Worm (Caenorhabditis elegans) whole organism, late embryonic: ENCODE measurements around the gene C01C4.3.

Experiments
- C08G9.2 ChIP-seq: sonication (generic microtip); optimal IDR thresholded peaks from 2 replicates; lab custom pipeline; 2016; ENCODE audit warnings: mild to moderate bottlenecking, missing genetic modification characterization, moderate library complexity, missing compliant biosample characterization
- C38D4.7 ChIP-seq: fragments of 200-800 bp; sonication (Bioruptor generic); optimal IDR thresholded peaks from 2 replicates; lab custom pipeline; 2018; ENCODE audit warnings: mild to moderate bottlenecking, missing genetic modification characterization, moderate library complexity, missing compliant biosample characterization
- F13H6.1 ChIP-seq: sonication (generic microtip); optimal IDR thresholded peaks from 2 replicates; lab custom pipeline; 2016; ENCODE audit warnings: missing genetic modification characterization, missing compliant biosample characterization
- K02D7.2 ChIP-seq: sonication (generic microtip); optimal IDR thresholded peaks from 2 replicates; lab custom pipeline; 2017; ENCODE audit warnings: mild to moderate bottlenecking, missing genetic modification characterization, missing compliant biosample characterization
- T23F11.4 ChIP-seq: fragments of 200-800 bp; sonication (Bioruptor generic); optimal IDR thresholded peaks from 2 replicates; lab custom pipeline; 2018; ENCODE audit warnings: mild to moderate bottlenecking, missing genetic modification characterization, missing compliant biosample characterization
- Y22D7AL.16 ChIP-seq: sonication (generic microtip); optimal IDR thresholded peaks from 2 replicates; lab custom pipeline; 2016; ENCODE audit warnings: missing genetic modification characterization, missing compliant biosample characterization
- ama-1 ChIP-seq: fragments of 150-350 bp; optimal IDR thresholded peaks from 2 replicates; lab custom pipeline; 2014
- ceh-18 ChIP-seq: sonication (generic microtip); optimal IDR thresholded peaks from 2 replicates; lab custom pipeline; 2016; ENCODE audit warnings: missing genetic modification characterization, missing compliant biosample characterization
- ceh-19 ChIP-seq: fragments of 200-800 bp; sonication (Bioruptor generic); optimal IDR thresholded peaks from 2 replicates; lab custom pipeline; 2018; ENCODE audit warnings: mild to moderate bottlenecking, missing genetic modification characterization, missing compliant biosample characterization
- ceh-2 ChIP-seq: sonication (generic microtip); optimal IDR thresholded peaks from 2 replicates; lab custom pipeline; 2016; ENCODE audit warnings: missing genotype, missing genetic modification characterization, missing compliant biosample characterization
- ceh-24 ChIP-seq: sonication (generic microtip); optimal IDR thresholded peaks from 2 replicates; lab custom pipeline; 2016; ENCODE audit warnings: mild to moderate bottlenecking, missing genetic modification characterization, missing compliant biosample characterization
- ceh-31 ChIP-seq: sonication (generic microtip); optimal IDR thresholded peaks from 2 replicates; lab custom pipeline; 2016; ENCODE audit warnings: missing genetic modification characterization, missing compliant biosample characterization
- ceh-34 ChIP-seq: sonication (generic microtip); optimal IDR thresholded peaks from 2 replicates; lab custom pipeline; 2016; ENCODE audit warnings: mild to moderate bottlenecking, missing genetic modification characterization, missing compliant biosample characterization
- ceh-45 ChIP-seq: fragments of 200-800 bp; sonication (Bioruptor generic); IDR thresholded peaks from 2 replicates; pipeline ENCODE4 v1.3.6; 2022; ENCODE audit warnings: missing genetic modification reagents, missing genetic modification characterization, missing compliant biosample characterization
- ceh-6 ChIP-seq: fragments of 200-800 bp; sonication (Bioruptor generic); optimal IDR thresholded peaks from 2 replicates; lab custom pipeline; 2018; ENCODE audit warnings: mild to moderate bottlenecking, missing genetic modification characterization, missing compliant biosample characterization
- ceh-9 ChIP-seq: sonication (generic microtip); optimal IDR thresholded peaks from 2 replicates; lab custom pipeline; 2016; ENCODE audit warnings: mild to moderate bottlenecking, missing genetic modification characterization, inconsistent platforms, missing compliant biosample characterization
- che-1 ChIP-seq: sonication (generic microtip); optimal IDR thresholded peaks from 2 replicates; lab custom pipeline; 2016; ENCODE audit warnings: mild to moderate bottlenecking, missing genetic modification characterization, missing compliant biosample characterization
- dmd-4 ChIP-seq: sonication (generic microtip); optimal IDR thresholded peaks from 2 replicates; lab custom pipeline; 2016; ENCODE audit warnings: borderline replicate concordance, missing genetic modification characterization, missing compliant biosample characterization
- dve-1 ChIP-seq: sonication (generic microtip); optimal IDR thresholded peaks from 2 replicates; lab custom pipeline; 2017; ENCODE audit warnings: antibody characterized with exemption, mild to moderate bottlenecking, missing genetic modification characterization, missing compliant biosample characterization
- elt-2 ChIP-seq: sonication (generic microtip); optimal IDR thresholded peaks from 2 replicates; lab custom pipeline; 2016; ENCODE audit warnings: missing genetic modification reagents, missing genetic modification characterization, missing compliant biosample characterization
- ets-4 ChIP-seq: sonication (generic microtip); optimal IDR thresholded peaks from 2 replicates; lab custom pipeline; 2016; ENCODE audit warnings: missing genetic modification characterization, missing compliant biosample characterization
- fax-1 ChIP-seq: sonication (generic microtip); optimal IDR thresholded peaks from 2 replicates; lab custom pipeline; 2016; ENCODE audit warnings: missing genotype, missing genetic modification characterization, missing compliant biosample characterization
- fkh-10 ChIP-seq: fragments of 150-350 bp; optimal IDR thresholded peaks from 2 replicates; lab custom pipeline; 2014; ENCODE audit warnings: missing biosample characterization, missing genetic modification reagents, missing genetic modification characterization
- fkh-6 ChIP-seq: sonication (generic microtip); optimal IDR thresholded peaks from 2 replicates; lab custom pipeline; 2016; ENCODE audit warnings: missing genetic modification characterization, missing compliant biosample characterization
- gmeb-2 ChIP-seq: sonication (generic microtip); optimal IDR thresholded peaks from 2 replicates; lab custom pipeline; 2016; ENCODE audit warnings: missing genetic modification characterization, inconsistent platforms, missing compliant biosample characterization
- hlh-13 ChIP-seq: fragments of 200-800 bp; sonication (Bioruptor generic); optimal IDR thresholded peaks from 2 replicates; lab custom pipeline; 2018; ENCODE audit warnings: mild to moderate bottlenecking, missing genetic modification characterization, missing compliant biosample characterization
- hlh-6 ChIP-seq: sonication (generic microtip); optimal IDR thresholded peaks from 2 replicates; lab custom pipeline; 2016; ENCODE audit warnings: missing genotype, missing genetic modification characterization, missing compliant biosample characterization
- hlh-8 ChIP-seq: sonication (generic microtip); optimal IDR thresholded peaks from 2 replicates; lab custom pipeline; 2016; ENCODE audit warnings: missing genotype, missing genetic modification characterization, missing compliant biosample characterization
- lim-6 ChIP-seq: sonication (generic microtip); optimal IDR thresholded peaks from 2 replicates; lab custom pipeline; 2016; ENCODE audit warnings: missing genetic modification characterization, missing compliant biosample characterization
- lin-11 ChIP-seq: fragments of 200-800 bp; sonication (Bioruptor generic); optimal IDR thresholded peaks from 2 replicates; lab custom pipeline; 2018; ENCODE audit warnings: mild to moderate bottlenecking, missing genetic modification characterization, missing compliant biosample characterization
- madf-2 ChIP-seq: sonication (generic microtip); optimal IDR thresholded peaks from 2 replicates; lab custom pipeline; 2017; ENCODE audit warnings: missing genetic modification characterization, missing compliant biosample characterization
- mec-3 ChIP-seq: sonication (generic microtip); optimal IDR thresholded peaks from 2 replicates; lab custom pipeline; 2016; ENCODE audit warnings: borderline replicate concordance, missing genetic modification characterization, missing compliant biosample characterization
- npax-4 ChIP-seq: sonication (generic microtip); optimal IDR thresholded peaks from 2 replicates; lab custom pipeline; 2016; ENCODE audit warnings: missing genetic modification characterization, missing compliant biosample characterization
- odd-2 ChIP-seq: sonication (generic microtip); optimal IDR thresholded peaks from 2 replicates; lab custom pipeline; 2017; ENCODE audit warnings: antibody characterized with exemption, mild to moderate bottlenecking, missing genetic modification characterization, missing compliant biosample characterization
- pag-3 ChIP-seq: sonication (generic microtip); optimal IDR thresholded peaks from 2 replicates; lab custom pipeline; 2016; ENCODE audit warnings: missing compliant biosample characterization, missing genetic modification characterization, borderline replicate concordance
- pha-2 ChIP-seq: sonication (generic microtip); optimal IDR thresholded peaks from 2 replicates; lab custom pipeline; 2017; ENCODE audit warnings: mild to moderate bottlenecking, missing genetic modification characterization, missing compliant biosample characterization
- pha-4 ChIP-seq: fragments of 150-350 bp; optimal IDR thresholded peaks from 2 replicates; lab custom pipeline; 2018; ENCODE audit warnings: missing biosample characterization, missing genetic modification reagents, missing genetic modification characterization
- pqm-1 ChIP-seq: sonication (generic microtip); optimal IDR thresholded peaks from 2 replicates; lab custom pipeline; 2016; ENCODE audit warnings: missing genetic modification characterization, missing compliant biosample characterization
- rnt-1 ChIP-seq: sonication (generic microtip); optimal IDR thresholded peaks from 2 replicates; lab custom pipeline; 2016; ENCODE audit warnings: missing genetic modification characterization, missing compliant biosample characterization
- sox-4 ChIP-seq: sonication (generic microtip); optimal IDR thresholded peaks from 2 replicates; lab custom pipeline; 2017; ENCODE audit warnings: mild to moderate bottlenecking, missing genetic modification characterization, inconsistent platforms, missing compliant biosample characterization
- tbx-7 ChIP-seq: sonication (generic microtip); optimal IDR thresholded peaks from 2 replicates; lab custom pipeline; 2016; ENCODE audit warnings: missing genotype, missing genetic modification characterization, missing compliant biosample characterization
- ttx-3 ChIP-seq: sonication (generic microtip); optimal IDR thresholded peaks from 2 replicates; lab custom pipeline; 2016; ENCODE audit warnings: missing genetic modification reagents, missing genetic modification characterization, missing compliant biosample characterization
- unc-86 ChIP-seq: sonication (generic microtip); optimal IDR thresholded peaks from 2 replicates; lab custom pipeline; 2016; ENCODE audit warnings: missing genetic modification characterization, missing compliant biosample characterization
- zip-5 ChIP-seq: sonication (generic microtip); optimal IDR thresholded peaks from 2 replicates; lab custom pipeline; 2016; ENCODE audit warnings: missing genetic modification characterization, missing compliant biosample characterization
- ztf-16 ChIP-seq: sonication (generic microtip); optimal IDR thresholded peaks from 2 replicates; lab custom pipeline; 2017; ENCODE audit warnings: missing genetic modification characterization, missing compliant biosample characterization

C01C4.3 gene

ce11 chrX:3751370-3751769 is 54.7 kb downstream of the C01C4.3 start:
- no peak for TF ChIP-seq lim-6 (tag; lab: Kevin White, UChicago)
- TF ChIP-seq elt-2, result no peak
- TF ChIP-seq ceh-9, result no peak
- no peak for TF ChIP-seq ceh-24
- TF ChIP-seq rnt-1 (tag; lab: Kevin White, UChicago), result no peak
- no peak for TF ChIP-seq dmd-4 (tag; lab: Kevin White, UChicago)
- TF ChIP-seq T23F11.4 (GFP tag; lab: Kevin White, UChicago), result no peak
- no peak for TF ChIP-seq ceh-34 (tag; lab: Kevin White, UChicago)
- no peak for TF ChIP-seq pqm-1 (tag; lab: Kevin White, UChicago)
- no peak for TF ChIP-seq hlh-6 (tag; lab: Kevin White, UChicago)
- no peak for TF ChIP-seq fax-1 (tag; lab: Kevin White, UChicago)
- TF ChIP-seq pha-2 (tag; lab: Kevin White, UChicago), result no peak
- no peak for TF ChIP-seq ceh-31 (tag; lab: Kevin White, UChicago)
- no peak for TF ChIP-seq sox-4 (tag; lab: Kevin White, UChicago)

DNA sequence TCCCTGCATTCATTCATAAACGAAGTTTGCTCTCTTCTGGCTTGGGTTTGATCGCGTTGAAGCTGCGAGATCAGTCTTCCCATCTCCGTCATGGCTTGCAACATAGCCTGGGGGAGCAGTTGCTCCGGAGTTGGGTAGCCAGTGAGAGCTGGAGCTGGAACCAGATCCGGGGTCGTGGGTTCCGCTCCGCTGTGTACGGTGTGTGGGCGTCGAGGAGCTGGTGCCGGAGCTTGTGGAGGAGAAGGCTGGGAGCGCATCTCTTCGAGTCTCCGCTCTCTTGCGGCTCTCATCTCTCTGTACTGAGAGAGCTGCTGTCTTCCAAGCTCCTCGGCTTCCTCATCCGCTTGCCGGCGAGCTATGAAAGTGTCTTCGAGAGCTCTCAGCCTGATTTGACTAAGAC is 55.7 kb downstream of the C01C4.3 start:
- no peak for TF ChIP-seq pha-4
- no peak for TF ChIP-seq Y22D7AL.16 (tag; lab: Kevin White, UChicago)
- TF ChIP-seq sox-4 (tag; lab: Kevin White, UChicago), result no peak
- no peak for TF ChIP-seq ceh-18
- TF ChIP-seq F13H6.1 (tag; lab: Kevin White, UChicago), result no peak
- no peak for TF ChIP-seq gmeb-2 (tag; lab: Kevin White, UChicago)
- no peak for TF ChIP-seq ceh-31 (tag; lab: Kevin White, UChicago)
- no peak for TF ChIP-seq ceh-19 (GFP tag; lab: Kevin White, UChicago)
- TF ChIP-seq mec-3, result no peak
- no peak for TF ChIP-seq ttx-3 (tag; lab: Kevin White, UChicago)
- TF ChIP-seq C08G9.2, result no peak

DNA sequence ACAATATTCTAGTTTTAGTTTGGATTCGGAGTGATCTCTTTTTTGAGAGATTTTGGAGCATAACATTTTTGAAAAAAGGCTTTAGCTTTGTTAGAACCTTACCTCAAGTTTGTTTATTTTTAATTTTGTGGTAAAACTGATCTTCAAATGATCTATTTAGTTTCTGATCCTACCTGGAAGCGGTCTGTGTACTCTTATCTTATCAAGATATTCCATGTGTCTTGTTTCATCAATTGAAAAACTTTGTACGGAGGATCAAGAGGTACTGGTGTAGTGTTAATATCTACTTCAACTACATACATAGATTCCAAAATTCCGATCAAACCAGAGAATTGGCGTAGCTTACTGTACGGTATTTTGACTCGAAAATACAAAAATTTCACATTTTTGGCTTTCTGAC is 59.0 kb downstream of the C01C4.3 start:
- TF ChIP-seq ceh-18 (no peak), che-1 (no peak), ama-1 (lab: Kevin White, UChicago) (no peak), madf-2 (tag; lab: Kevin White, UChicago) (no peak), zip-5 (tag; lab: Kevin White, UChicago) (no peak), lin-11 (tag; lab: Kevin White, UChicago) (no peak), ceh-9 (no peak), dve-1 (tag; lab: Kevin White, UChicago) (no peak), odd-2 (tag; lab: Kevin White, UChicago) (no peak), unc-86 (tag; lab: Kevin White, UChicago) (no peak), ets-4 (tag; lab: Kevin White, UChicago) (no peak)

DNA sequence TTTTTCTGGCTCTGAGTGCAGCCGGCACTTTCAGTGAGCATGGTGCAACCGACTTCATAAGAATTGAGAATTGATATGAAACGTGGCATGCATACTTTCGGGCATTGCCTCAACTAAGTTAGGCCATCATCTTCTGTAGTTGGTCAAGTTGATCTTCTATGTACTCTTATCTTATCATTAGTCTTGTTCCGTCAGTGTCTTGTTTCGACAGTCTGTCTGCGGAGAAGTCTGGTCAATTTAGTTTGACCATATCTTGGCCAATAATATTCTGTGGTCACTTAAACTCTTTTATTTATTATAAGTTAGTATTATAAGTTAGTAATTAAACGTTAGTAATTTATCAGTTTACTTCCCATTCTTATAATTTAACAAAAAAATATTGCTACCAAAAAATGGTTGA is 59.5 kb downstream of the C01C4.3 start:
- TF ChIP-seq C38D4.7 (GFP tag; lab: Kevin White, UChicago), result no peak
- no peak for TF ChIP-seq ceh-6 (GFP tag; lab: Kevin White, UChicago)
- no peak for TF ChIP-seq fkh-6 (tag; lab: Kevin White, UChicago)
- TF ChIP-seq pag-3 (tag; lab: Kevin White, UChicago), result no peak
- no peak for TF ChIP-seq hlh-8 (tag; lab: Kevin White, UChicago)
- no peak for TF ChIP-seq fkh-10
- TF ChIP-seq tbx-7 (tag; lab: Kevin White, UChicago), result no peak
- TF ChIP-seq K02D7.2 (tag; lab: Kevin White, UChicago), result no peak
- TF ChIP-seq dve-1 (tag; lab: Kevin White, UChicago), result no peak
- TF ChIP-seq ztf-16, result no peak
- no peak for TF ChIP-seq pqm-1 (tag; lab: Kevin White, UChicago)
- no peak for TF ChIP-seq rnt-1 (tag; lab: Kevin White, UChicago)
- TF ChIP-seq gmeb-2 (tag; lab: Kevin White, UChicago), result no peak
- TF ChIP-seq ceh-45 (GFP tag; lab: Robert Waterston, UW), result no peak
- TF ChIP-seq npax-4 (tag; lab: Kevin White, UChicago), result no peak
- TF ChIP-seq ceh-18, result no peak
- TF ChIP-seq C08G9.2, result no peak
- no peak for TF ChIP-seq ceh-2
- no peak for TF ChIP-seq hlh-13 (GFP tag; lab: Kevin White, UChicago)
- no peak for TF ChIP-seq che-1
